Worm (Caenorhabditis elegans): ENCODE data around the gene ZK688.10.

- no peak for TF ChIP-seq fkh-10 (GFP tag; optimal IDR thresholded peaks at IDR 0.05)
- TF ChIP-seq irx-1 (tag; optimal IDR thresholded peaks at IDR 0.05), result no peak
- TF ChIP-seq zag-1 (tag; optimal IDR thresholded peaks at IDR 0.05), result no peak
- TF ChIP-seq blmp-1 (tag; optimal IDR thresholded peaks at IDR 0.05), result no peak
- TF ChIP-seq mdl-1 (tag; optimal IDR thresholded peaks at IDR 0.05), result no peak
- no peak for TF ChIP-seq Y116A8C.19 (tag; optimal IDR thresholded peaks at IDR 0.05; ENCODE audit: borderline replicate concordance)
- no peak for TF ChIP-seq nhr-76 (tag; optimal IDR thresholded peaks at IDR 0.05)
- TF ChIP-seq ztf-11 (tag; optimal IDR thresholded peaks at IDR 0.05), result no peak
- TF ChIP-seq nhr-77 (tag; optimal IDR thresholded peaks at IDR 0.05), result no peak
- TF ChIP-seq tlp-1 (tag; optimal IDR thresholded peaks at IDR 0.05), result no peak
- TF ChIP-seq lin-35 (GFP tag; optimal IDR thresholded peaks at IDR 0.05), result peak in 1 of 2 experiments; percentile 11
- TF ChIP-seq unc-62 (GFP tag; optimal IDR thresholded peaks at IDR 0.05), result no peak
- no peak for TF ChIP-seq pqm-1 (tag; optimal IDR thresholded peaks at IDR 0.05)
These were observed 36.4 kb upstream of the ZK688.10 start, which contains the start of gene ran-2 for ce11 chrIII:7933235-7933634.

Measured in whole organism, L1 larva.